Worm (Caenorhabditis elegans): ENCODE data around the gene unc-8.

- no peak for TF ChIP-seq W03F9.2 (tag; optimal IDR thresholded peaks at IDR 0.05)
- TF ChIP-seq dao-5 (tag; optimal IDR thresholded peaks at IDR 0.05): no peak
- no peak for TF ChIP-seq him-1 (tag; optimal IDR thresholded peaks at IDR 0.05)
These were observed 38.8 kb upstream of the unc-8 start for ce11 chrIV:7158161-7158560.
